Worm (Caenorhabditis elegans) whole organism, mixed stage, embryonic: Measurements from ENCODE around the gene pld-1.
A peak's percentile ranks its signal among the peaks of the same experiment; 100 is the strongest.

ENCODE experiments used
- M03D4.4 ChIP-seq: sonication (generic microtip); optimal IDR thresholded peaks from 2 replicates; lab custom pipeline; 2017; ENCODE audit warnings: mild to moderate bottlenecking, missing genetic modification characterization, missing compliant biosample characterization
- bed-3 ChIP-seq: fragments of 200-800 bp; sonication (Bioruptor generic); optimal IDR thresholded peaks from 3 replicates; lab custom pipeline; 2018; ENCODE audit warnings: mild to moderate bottlenecking, missing genetic modification characterization, moderate library complexity, missing compliant biosample characterization
- blmp-1 ChIP-seq: fragments of 150-350 bp; optimal IDR thresholded peaks from 2 replicates; lab custom pipeline; 2014; ENCODE audit warnings: missing biosample characterization, missing genetic modification characterization
- ceh-39 ChIP-seq: fragments of 150-350 bp; optimal IDR thresholded peaks from 2 replicates; lab custom pipeline; 2014; ENCODE audit warnings: missing biosample characterization, missing genetic modification characterization
- ceh-43 ChIP-seq: fragments of 200-800 bp; sonication (Bioruptor generic); optimal IDR thresholded peaks from 2 replicates; lab custom pipeline; 2018; ENCODE audit warnings: mild to moderate bottlenecking, missing genetic modification characterization, moderate library complexity, missing compliant biosample characterization
- ceh-83 ChIP-seq: fragments of 200-800 bp; sonication (Bioruptor generic); optimal IDR thresholded peaks from 2 replicates; lab custom pipeline; 2018; ENCODE audit warnings: mild to moderate bottlenecking, missing genetic modification characterization, missing compliant biosample characterization
- ces-1 ChIP-seq: fragments of 150-350 bp; optimal IDR thresholded peaks from 2 replicates; lab custom pipeline; 2014; ENCODE audit warnings: missing biosample characterization, missing genetic modification reagents, missing genetic modification characterization
- cnd-1 ChIP-seq: fragments of 200-800 bp; sonication (Bioruptor generic); optimal IDR thresholded peaks from 2 replicates; lab custom pipeline; 2018; ENCODE audit warnings: mild to moderate bottlenecking, missing genetic modification characterization, missing compliant biosample characterization
- drap-1 ChIP-seq: fragments of 200-800 bp; sonication (Bioruptor generic); optimal IDR thresholded peaks from 3 replicates; lab custom pipeline; 2018; ENCODE audit warnings: mild to moderate bottlenecking, missing genetic modification characterization, missing compliant biosample characterization
- elt-1 ChIP-seq: sonication (generic microtip); optimal IDR thresholded peaks from 2 replicates; lab custom pipeline; 2017; ENCODE audit warnings: missing genetic modification characterization, mild to moderate bottlenecking, missing compliant biosample characterization, antibody characterized with exemption, moderate library complexity, borderline replicate concordance; ENCODE audit not compliant: insufficient read depth
- elt-3 ChIP-seq: fragments of 150-350 bp; optimal IDR thresholded peaks from 2 replicates; lab custom pipeline; 2014; ENCODE audit warnings: missing biosample characterization, missing genetic modification characterization
- flh-1 ChIP-seq: fragments of 200-800 bp; sonication (Bioruptor generic); optimal IDR thresholded peaks from 2 replicates; lab custom pipeline; 2018; ENCODE audit warnings: mild to moderate bottlenecking, missing genetic modification characterization, moderate library complexity, missing compliant biosample characterization
- ham-2 ChIP-seq: fragments of 200-800 bp; sonication (Bioruptor generic); optimal IDR thresholded peaks from 2 replicates; lab custom pipeline; 2018; ENCODE audit warnings: mild to moderate bottlenecking, missing genetic modification characterization, missing compliant biosample characterization
- hlh-1 ChIP-seq: fragments of 150-350 bp; optimal IDR thresholded peaks from 2 replicates; lab custom pipeline; 2014; ENCODE audit warnings: missing biosample characterization, missing genetic modification reagents, missing genetic modification characterization
- lin-13 ChIP-seq: fragments of 150-350 bp; optimal IDR thresholded peaks from 2 replicates; lab custom pipeline; 2014; ENCODE audit warnings: missing biosample characterization, missing genetic modification characterization
- lin-32 ChIP-seq: fragments of 200-800 bp; sonication (Bioruptor generic); optimal IDR thresholded peaks from 2 replicates; lab custom pipeline; 2018; ENCODE audit warnings: mild to moderate bottlenecking, missing genetic modification characterization, missing compliant biosample characterization
- lsy-2 ChIP-seq: fragments of 150-350 bp; optimal IDR thresholded peaks from 2 replicates; lab custom pipeline; 2014; ENCODE audit warnings: missing biosample characterization, missing genetic modification characterization
- mab-5 ChIP-seq: fragments of 150-350 bp; optimal IDR thresholded peaks from 2 replicates; lab custom pipeline; 2014; ENCODE audit warnings: missing biosample characterization, missing genetic modification characterization
- mep-1 ChIP-seq: fragments of 150-350 bp; optimal IDR thresholded peaks from 2 replicates; lab custom pipeline; 2017; ENCODE audit warnings: missing biosample characterization, missing genetic modification reagents, missing genetic modification characterization, inconsistent platforms
- mls-2 ChIP-seq: sonication (generic microtip); optimal IDR thresholded peaks from 2 replicates; lab custom pipeline; 2016; ENCODE audit warnings: mild to moderate bottlenecking, missing genetic modification characterization, moderate library complexity, missing compliant biosample characterization
- nhr-12 ChIP-seq: fragments of 150-350 bp; optimal IDR thresholded peaks from 2 replicates; lab custom pipeline; 2014; ENCODE audit warnings: missing biosample characterization, missing genetic modification characterization
- nhr-2 ChIP-seq: fragments of 150-350 bp; optimal IDR thresholded peaks from 2 replicates; lab custom pipeline; 2014; ENCODE audit warnings: missing biosample characterization, missing genetic modification characterization
- nhr-237 ChIP-seq: fragments of 150-350 bp; optimal IDR thresholded peaks from 2 replicates; lab custom pipeline; 2014; ENCODE audit warnings: missing biosample characterization, missing genetic modification characterization
- nhr-28 ChIP-seq: fragments of 150-350 bp; optimal IDR thresholded peaks from 2 replicates; lab custom pipeline; 2014; ENCODE audit warnings: missing biosample characterization, missing genetic modification characterization
- nhr-76 ChIP-seq: sonication (generic microtip); optimal IDR thresholded peaks from 2 replicates; lab custom pipeline; 2017; ENCODE audit warnings: missing biosample characterization, missing genetic modification characterization
- pha-4 ChIP-seq: fragments of 150-350 bp; optimal IDR thresholded peaks from 2 replicates; lab custom pipeline; 2018; ENCODE audit warnings: missing biosample characterization, missing genetic modification reagents, missing genetic modification characterization
- sem-2 ChIP-seq: fragments of 200-800 bp; sonication (Bioruptor generic); optimal IDR thresholded peaks from 2 replicates; lab custom pipeline; 2018; ENCODE audit warnings: mild to moderate bottlenecking, missing genetic modification characterization, missing compliant biosample characterization
- snpc-4 ChIP-seq: fragments of 150-350 bp; optimal IDR thresholded peaks from 2 replicates; lab custom pipeline; 2014; ENCODE audit warnings: missing biosample characterization, missing genetic modification characterization
- sptf-1 ChIP-seq: sonication (generic microtip); optimal IDR thresholded peaks from 2 replicates; lab custom pipeline; 2017; ENCODE audit warnings: mild to moderate bottlenecking, missing genetic modification characterization, moderate library complexity, missing compliant biosample characterization
- tbx-8 ChIP-seq: fragments of 200-800 bp; sonication (Bioruptor generic); optimal IDR thresholded peaks from 2 replicates; lab custom pipeline; 2018; ENCODE audit warnings: mild to moderate bottlenecking, missing genetic modification characterization, moderate library complexity, missing compliant biosample characterization
- unc-120 ChIP-seq: sonication (generic microtip); optimal IDR thresholded peaks from 2 replicates; lab custom pipeline; 2017; ENCODE audit warnings: missing genetic modification characterization, missing compliant biosample characterization; ENCODE audit not compliant: poor library complexity, severe bottlenecking
- unc-39 ChIP-seq: fragments of 150-350 bp; optimal IDR thresholded peaks from 2 replicates; lab custom pipeline; 2014; ENCODE audit warnings: missing biosample characterization, missing genetic modification characterization
- unc-62 ChIP-seq: fragments of 150-350 bp; optimal IDR thresholded peaks from 2 replicates; lab custom pipeline; 2014; ENCODE audit warnings: missing biosample characterization, missing genetic modification reagents, missing genetic modification characterization
- zip-8 ChIP-seq: fragments of 150-350 bp; optimal IDR thresholded peaks from 2 replicates; lab custom pipeline; 2014; ENCODE audit warnings: missing biosample characterization, missing genetic modification characterization
- ztf-11 ChIP-seq: fragments of 150-350 bp; optimal IDR thresholded peaks from 2 replicates; lab custom pipeline; 2014; ENCODE audit warnings: missing biosample characterization, missing genetic modification characterization

The pld-1 gene

DNA sequence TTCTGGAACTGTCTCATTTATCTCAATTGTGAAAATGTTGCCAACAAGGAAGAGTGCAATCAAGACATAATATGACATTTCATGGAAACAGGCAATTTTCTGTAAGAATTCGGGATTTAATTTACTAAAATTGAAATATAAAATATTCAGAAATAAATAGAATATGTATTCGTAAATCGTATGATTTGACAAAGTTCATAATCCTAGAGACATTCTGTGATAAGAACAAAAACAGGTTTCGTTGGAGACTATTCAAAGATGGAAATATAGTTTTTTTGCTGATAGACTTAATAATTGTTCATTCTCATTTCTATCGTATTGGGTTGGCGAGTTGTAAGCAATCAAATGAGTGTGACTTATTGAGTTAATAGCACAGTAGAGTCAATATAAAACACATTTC lies 33.5 kb downstream of the pld-1 start, which contains the start of gene C27A2.12:
TSS of gene C27A2.12 (minus strand) at position 101 of the 400 bp plus-strand sequence.
- TF ChIP-seq mep-1 (tag; lab: Kevin White, UChicago) (no peak), lin-32 (no peak), sem-2 (no peak), nhr-12 (tag; lab: Kevin White, UChicago) (no peak), mls-2 (tag; lab: Kevin White, UChicago) (no peak), sptf-1 (no peak), hlh-1 (tag; lab: Kevin White, UChicago) (no peak), ztf-11 (tag; lab: Kevin White, UChicago) (no peak), pha-4 (tag; lab: Kevin White, UChicago) (no peak), mab-5 (tag; lab: Kevin White, UChicago) (no peak)
- TF ChIP-seq, all 35 proteins: peak for 0

DNA sequence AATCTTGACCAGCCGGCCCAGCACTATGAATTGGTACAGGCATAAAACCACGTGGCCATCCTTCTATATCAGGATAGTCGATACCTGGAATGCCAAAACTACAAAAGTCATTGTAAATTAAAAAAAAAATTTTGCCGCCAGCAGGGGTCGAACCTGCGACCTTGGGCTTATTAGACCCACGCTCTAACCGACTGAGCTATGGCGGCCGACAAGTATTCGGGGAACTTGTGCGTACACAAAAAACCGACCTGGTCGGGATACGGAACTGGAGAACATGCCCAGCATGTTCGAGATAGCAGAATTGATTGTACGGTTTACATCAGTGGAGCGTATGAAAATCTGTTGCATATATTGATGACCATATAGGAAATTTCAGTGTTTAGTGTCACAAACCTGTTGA lies 34.2 kb downstream of the pld-1 start:
- no peak for TF ChIP-seq mab-5 (tag; lab: Kevin White, UChicago)
- TF ChIP-seq mls-2 (tag; lab: Kevin White, UChicago): peak; percentile 47
- no peak for TF ChIP-seq unc-62 (GFP tag; lab: Kevin White, UChicago)
- no peak for TF ChIP-seq ces-1
- no peak for TF ChIP-seq nhr-12 (tag; lab: Kevin White, UChicago)
- TF ChIP-seq ceh-83 (GFP tag; lab: Kevin White, UChicago): peak; percentile 73
- no peak for TF ChIP-seq nhr-2
- no peak for TF ChIP-seq nhr-28
- no peak for TF ChIP-seq unc-120 (tag; lab: Kevin White, UChicago)
- no peak for TF ChIP-seq hlh-1 (tag; lab: Kevin White, UChicago)
- TF ChIP-seq lin-32: no peak
- TF ChIP-seq pha-4 (tag; lab: Kevin White, UChicago): no peak
- no peak for TF ChIP-seq elt-3
- no peak for TF ChIP-seq snpc-4 (tag; lab: Kevin White, UChicago)
- TF ChIP-seq drap-1 (GFP tag; lab: Kevin White, UChicago): peak; percentile 44
- no peak for TF ChIP-seq ztf-11 (tag; lab: Kevin White, UChicago)
- TF ChIP-seq zip-8 (tag; lab: Kevin White, UChicago): no peak
- TF ChIP-seq flh-1: no peak
- peak; percentile 35 for TF ChIP-seq tbx-8 (GFP tag; lab: Kevin White, UChicago)
- TF ChIP-seq M03D4.4 (tag; lab: Kevin White, UChicago): peak; percentile 55
- no peak for TF ChIP-seq unc-39 (tag; lab: Kevin White, UChicago)
- TF ChIP-seq bed-3 (GFP tag; lab: Kevin White, UChicago): peak; percentile 1
- TF ChIP-seq blmp-1 (tag; lab: Kevin White, UChicago): no peak
- peak; percentile 17 for TF ChIP-seq ham-2
- peak; percentile 41 for TF ChIP-seq sem-2
- TF ChIP-seq sptf-1: peak; percentile 60
- TF ChIP-seq lin-13 (tag; lab: Kevin White, UChicago): no peak
- TF ChIP-seq nhr-237 (tag; lab: Kevin White, UChicago): no peak
- TF ChIP-seq ceh-43 (GFP tag; lab: Kevin White, UChicago): no peak
- TF ChIP-seq cnd-1: no peak
- no peak for TF ChIP-seq mep-1 (tag; lab: Kevin White, UChicago)
- no peak for TF ChIP-seq ceh-39 (tag; lab: Kevin White, UChicago)
- no peak for TF ChIP-seq nhr-76 (tag; lab: Kevin White, UChicago)
- TF ChIP-seq, all 35 proteins: peak for 9

DNA sequence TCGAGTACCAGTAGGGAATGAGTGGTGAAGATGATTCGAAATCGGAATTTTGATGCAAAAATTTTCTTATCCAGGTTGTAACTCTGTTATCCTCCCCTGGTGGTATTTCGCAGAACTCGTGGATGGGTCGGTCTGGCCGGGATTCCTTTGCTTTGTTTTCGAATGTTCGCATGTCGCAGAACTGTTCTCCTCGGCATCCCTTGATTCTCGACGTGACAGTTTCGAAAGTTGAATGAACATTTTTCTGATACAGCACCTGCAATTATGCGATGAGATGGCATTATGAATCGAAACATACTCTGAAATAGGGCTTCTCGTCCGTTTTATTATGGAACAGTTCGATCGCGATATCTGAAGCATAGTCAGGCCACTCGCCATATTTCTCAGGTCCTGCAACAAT lies 35.2 kb downstream of the pld-1 start:
- TF ChIP-seq unc-62 (GFP tag; lab: Kevin White, UChicago) (no peak), sptf-1 (no peak), lsy-2 (tag; lab: Kevin White, UChicago) (no peak), nhr-28 (no peak), snpc-4 (tag; lab: Kevin White, UChicago) (no peak), ztf-11 (tag; lab: Kevin White, UChicago) (no peak), nhr-12 (tag; lab: Kevin White, UChicago) (no peak), lin-13 (tag; lab: Kevin White, UChicago) (no peak), nhr-2 (no peak), tbx-8 (GFP tag; lab: Kevin White, UChicago) (no peak)
- TF ChIP-seq, all 35 proteins: peak for 0

DNA sequence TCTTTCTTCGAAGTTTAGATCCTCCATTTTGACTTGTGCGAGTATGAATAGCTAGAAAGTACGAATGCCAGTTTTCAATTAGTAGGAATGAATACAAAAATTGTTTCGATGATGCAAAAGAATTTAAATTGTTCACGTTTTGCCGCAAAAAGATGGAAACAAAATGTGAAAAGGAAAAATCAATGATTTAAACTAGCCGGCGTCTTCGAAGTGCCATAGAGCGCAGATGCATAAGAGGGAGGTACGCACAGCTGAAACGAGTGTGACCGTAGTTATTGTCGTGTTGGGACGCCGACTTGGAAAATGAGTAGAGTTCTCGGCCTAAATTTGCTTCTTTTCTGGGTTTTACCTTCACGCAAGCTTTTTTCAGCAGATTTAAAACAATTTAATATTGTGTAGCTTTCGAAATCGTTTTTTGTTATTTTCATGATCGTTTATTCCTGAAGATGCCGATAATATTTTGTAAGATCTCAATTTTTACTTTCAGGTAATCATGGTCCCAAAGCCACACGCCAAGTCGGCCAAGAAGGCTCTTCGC lies 36.3 kb downstream of the pld-1 start, which contains the start of the genes ify-1 and rpl-22:
TSS of gene ify-1 (minus strand) at position 51 of the 538 bp plus-strand sequence.
TSS of gene rpl-22 (plus strand) at position 488 of the 538 bp plus-strand sequence.
- TF ChIP-seq zip-8 (tag; lab: Kevin White, UChicago): no peak
- peak; percentile 62 for TF ChIP-seq sptf-1
- peak; percentile 61 for TF ChIP-seq cnd-1
- TF ChIP-seq nhr-28: no peak
- TF ChIP-seq lsy-2 (tag; lab: Kevin White, UChicago): peak; percentile 99
- TF ChIP-seq elt-3: peak; percentile 72
- TF ChIP-seq hlh-1 (tag; lab: Kevin White, UChicago): peak; percentile 83
- no peak for TF ChIP-seq bed-3 (GFP tag; lab: Kevin White, UChicago)
- TF ChIP-seq mls-2 (tag; lab: Kevin White, UChicago): peak; percentile 76
- TF ChIP-seq drap-1 (GFP tag; lab: Kevin White, UChicago): peak; percentile 71
- TF ChIP-seq ceh-43 (GFP tag; lab: Kevin White, UChicago): peak; percentile 18
- TF ChIP-seq ceh-39 (tag; lab: Kevin White, UChicago): peak; percentile 83
- TF ChIP-seq lin-13 (tag; lab: Kevin White, UChicago): peak; percentile 98
- TF ChIP-seq sem-2: no peak
- TF ChIP-seq nhr-76 (tag; lab: Kevin White, UChicago): no peak
- TF ChIP-seq tbx-8 (GFP tag; lab: Kevin White, UChicago): no peak
- TF ChIP-seq snpc-4 (tag; lab: Kevin White, UChicago): no peak
- peak; percentile 39 for TF ChIP-seq nhr-12 (tag; lab: Kevin White, UChicago)
- peak; percentile 32 for TF ChIP-seq mab-5 (tag; lab: Kevin White, UChicago)
- TF ChIP-seq nhr-237 (tag; lab: Kevin White, UChicago): peak; percentile 95
- TF ChIP-seq mep-1 (tag; lab: Kevin White, UChicago): peak; percentile 96
- TF ChIP-seq lin-32: no peak
- peak; percentile 61 for TF ChIP-seq unc-62 (GFP tag; lab: Kevin White, UChicago)
- no peak for TF ChIP-seq flh-1
- TF ChIP-seq M03D4.4 (tag; lab: Kevin White, UChicago): peak; percentile 50
- peak; percentile 30 for TF ChIP-seq ceh-83 (GFP tag; lab: Kevin White, UChicago)
- no peak for TF ChIP-seq nhr-2
- peak; percentile 51 for TF ChIP-seq elt-1
- TF ChIP-seq ces-1: peak; percentile 82
- peak; percentile 50 for TF ChIP-seq ztf-11 (tag; lab: Kevin White, UChicago)
- TF ChIP-seq blmp-1 (tag; lab: Kevin White, UChicago): no peak
- TF ChIP-seq unc-39 (tag; lab: Kevin White, UChicago): no peak
- peak; percentile 97 for TF ChIP-seq pha-4 (tag; lab: Kevin White, UChicago)
- TF ChIP-seq ham-2: peak; percentile 69
- TF ChIP-seq unc-120 (tag; lab: Kevin White, UChicago): peak; percentile 75
